Fruit fly (Drosophila melanogaster) whole organism, embryonic: ENCODE results near the gene CG3337.
A peak's percentile ranks its signal among the peaks of the same experiment; 100 is the strongest.

Source experiments
- Adf1 ChIP-seq: fragments of 200-800 bp; sonication (Bioruptor generic); IDR thresholded peaks from 2 replicates; pipeline ENCODE4 v1.3.6; 2022; ENCODE audit warnings: missing biosample characterization, missing genetic modification characterization
- Antp ChIP-seq: fragments of 200-800 bp; sonication (Bioruptor generic); optimal IDR thresholded peaks from 3 replicates; lab custom pipeline; 2016; ENCODE audit warnings: missing biosample characterization, missing genetic modification characterization
- Bdp1 ChIP-seq: fragments of 200-800 bp; sonication (Bioruptor generic); optimal IDR thresholded peaks from 3 replicates; lab custom pipeline; 2016; ENCODE audit warnings: missing biosample characterization, missing genetic modification characterization
- Bgb ChIP-seq: fragments of 200-800 bp; sonication (Bioruptor generic); IDR thresholded peaks from 2 replicates; pipeline ENCODE4 v1.3.6; 2022; ENCODE audit warnings: missing biosample characterization, missing genetic modification characterization; ENCODE audit not compliant: partially characterized antibody
- CG10565 ChIP-seq: fragments of 200-800 bp; sonication (Bioruptor generic); optimal IDR thresholded peaks from 3 replicates; lab custom pipeline; 2016; ENCODE audit warnings: missing biosample characterization, mild to moderate bottlenecking, missing genetic modification characterization
- CG10979 ChIP-seq: fragments of 200-800 bp; sonication (Bioruptor generic); optimal IDR thresholded peaks from 2 replicates; lab custom pipeline; 2018; ENCODE audit warnings: missing biosample characterization, mild to moderate bottlenecking, missing genetic modification characterization, moderate library complexity
- CG12071 ChIP-seq: fragments of 200-800 bp; sonication (Bioruptor generic); optimal IDR thresholded peaks from 3 replicates; lab custom pipeline; 2018; ENCODE audit warnings: missing biosample characterization, mild to moderate bottlenecking, missing genetic modification characterization
- CG17612 ChIP-seq: fragments of 200-800 bp; sonication (Bioruptor generic); IDR thresholded peaks from 2 replicates; pipeline ENCODE4 v1.3.6; 2022; ENCODE audit warnings: missing biosample characterization, missing genetic modification characterization
- CG18476 ChIP-seq: fragments of 200-800 bp; sonication (Bioruptor generic); optimal IDR thresholded peaks from 2 replicates; lab custom pipeline; 2016; ENCODE audit warnings: missing biosample characterization, mild to moderate bottlenecking, missing genetic modification characterization
- CG2678 ChIP-seq: fragments of 200-800 bp; sonication (Bioruptor generic); optimal IDR thresholded peaks from 3 replicates; lab custom pipeline; 2019; ENCODE audit warnings: missing biosample characterization, mild to moderate bottlenecking, missing genetic modification characterization, moderate library complexity
- CG31365 ChIP-seq: fragments of 200-800 bp; sonication (Bioruptor generic); optimal IDR thresholded peaks from 2 replicates; lab custom pipeline; 2018; ENCODE audit warnings: missing biosample characterization, mild to moderate bottlenecking, missing genetic modification characterization
- CG3281 ChIP-seq: fragments of 200-800 bp; sonication (Bioruptor generic); optimal IDR thresholded peaks from 3 replicates; lab custom pipeline; 2017; ENCODE audit warnings: missing biosample characterization, mild to moderate bottlenecking, missing genetic modification characterization
- CG3407 ChIP-seq: fragments of 200-800 bp; sonication (Bioruptor generic); optimal IDR thresholded peaks from 2 replicates; lab custom pipeline; 2018; ENCODE audit warnings: missing biosample characterization, mild to moderate bottlenecking, missing genetic modification characterization
- CG4424 ChIP-seq: fragments of 200-800 bp; sonication (Bioruptor generic); optimal IDR thresholded peaks from 3 replicates; lab custom pipeline; 2016; ENCODE audit warnings: missing biosample characterization, missing genetic modification characterization
- CG7963 ChIP-seq: fragments of 200-800 bp; sonication (Bioruptor generic); IDR thresholded peaks from 3 replicates; pipeline ENCODE4 v1.3.6; 2022; ENCODE audit warnings: missing biosample characterization, missing genetic modification characterization; ENCODE audit not compliant: partially characterized antibody
- CG8089 ChIP-seq: fragments of 200-800 bp; sonication (Bioruptor generic); optimal IDR thresholded peaks from 3 replicates; lab custom pipeline; 2016; ENCODE audit warnings: missing biosample characterization, missing genetic modification characterization
- CG9797 ChIP-seq: fragments of 200-800 bp; sonication (Bioruptor generic); optimal IDR thresholded peaks from 3 replicates; lab custom pipeline; 2018; ENCODE audit warnings: missing biosample characterization, mild to moderate bottlenecking, missing genetic modification characterization
- CG9932 ChIP-seq: fragments of 200-800 bp; sonication (Bioruptor generic); IDR thresholded peaks from 2 replicates; pipeline ENCODE4 v1.3.6; 2022; ENCODE audit warnings: missing biosample characterization, missing genetic modification characterization
- CoRest ChIP-seq: fragments of 200-800 bp; sonication (Bioruptor generic); optimal IDR thresholded peaks from 3 replicates; lab custom pipeline; 2018; ENCODE audit warnings: missing biosample characterization, mild to moderate bottlenecking, missing genetic modification characterization, moderate library complexity
- CrebB ChIP-seq: fragments of 200-800 bp; sonication (Bioruptor generic); optimal IDR thresholded peaks from 3 replicates; lab custom pipeline; 2018; ENCODE audit warnings: missing biosample characterization, mild to moderate bottlenecking, missing genetic modification characterization
- Dbx ChIP-seq: fragments of 200-800 bp; sonication (Bioruptor generic); IDR thresholded peaks from 3 replicates; pipeline ENCODE4 v1.3.6; 2022; ENCODE audit warnings: missing biosample characterization, missing genetic modification characterization
- Deaf1 ChIP-seq: fragments of 200-800 bp; optimal IDR thresholded peaks from 3 replicates; lab custom pipeline; 2019; ENCODE audit warnings: missing biosample characterization, mild to moderate bottlenecking, missing genetic modification characterization, moderate library complexity
- Doc2 ChIP-seq: fragments of 200-800 bp; sonication (Bioruptor generic); IDR thresholded peaks from 2 replicates; pipeline ENCODE4 v1.3.6; 2022; ENCODE audit warnings: missing biosample characterization, missing genetic modification characterization
- Dref ChIP-seq: fragments of 200-800 bp; sonication (Bioruptor generic); IDR thresholded peaks from 2 replicates; pipeline ENCODE4 v1.3.6; 2022; ENCODE audit warnings: missing biosample characterization, missing genetic modification characterization
- HmgD ChIP-seq: fragments of 200-800 bp; sonication (Bioruptor generic); optimal IDR thresholded peaks from 3 replicates; lab custom pipeline; 2016; ENCODE audit warnings: missing biosample characterization, missing genetic modification characterization
- HmgZ ChIP-seq: fragments of 200-800 bp; sonication (Bioruptor generic); optimal IDR thresholded peaks from 2 replicates; lab custom pipeline; 2018; ENCODE audit warnings: missing biosample characterization, mild to moderate bottlenecking, missing genetic modification characterization
- Lhr ChIP-seq: fragments of 200-800 bp; sonication (Bioruptor generic); optimal IDR thresholded peaks from 3 replicates; lab custom pipeline; 2017; ENCODE audit warnings: mild to moderate bottlenecking, missing biosample characterization, missing genetic modification reagents, missing genetic modification characterization
- Lim3 ChIP-seq: fragments of 200-800 bp; sonication (Bioruptor generic); IDR thresholded peaks from 2 replicates; pipeline ENCODE4 v1.3.6; 2022; ENCODE audit warnings: missing biosample characterization, missing genetic modification characterization
- Med ChIP-seq: fragments of 200-800 bp; sonication (Bioruptor generic); peaks from one replicate; lab custom pipeline; 2016; ENCODE audit warnings: missing biosample characterization, missing genetic modification characterization, mild to moderate bottlenecking, inconsistent platforms, moderate library complexity
- Mrtf ChIP-seq: fragments of 200-800 bp; sonication (Bioruptor generic); IDR thresholded peaks from 3 replicates; pipeline ENCODE4 v1.3.6; 2022; ENCODE audit warnings: missing biosample characterization, missing genetic modification characterization
- Myb ChIP-seq: fragments of 200-800 bp; sonication (Bioruptor generic); optimal IDR thresholded peaks from 2 replicates; lab custom pipeline; 2016; ENCODE audit warnings: missing biosample characterization, missing genetic modification characterization
- Sox100B ChIP-seq: fragments of 200-800 bp; sonication (Bioruptor generic); optimal IDR thresholded peaks from 3 replicates; lab custom pipeline; 2018; ENCODE audit warnings: missing biosample characterization, mild to moderate bottlenecking, missing genetic modification characterization
- Sry-δ ChIP-seq: fragments of 200-800 bp; sonication (Bioruptor generic); optimal IDR thresholded peaks from 2 replicates; lab custom pipeline; 2016; ENCODE audit warnings: missing biosample characterization, missing genetic modification characterization
- ap ChIP-seq: fragments of 200-800 bp; sonication (Bioruptor generic); IDR thresholded peaks from 2 replicates; pipeline ENCODE4 v1.3.6; 2022; ENCODE audit warnings: missing biosample characterization, missing genetic modification characterization
- bigmax ChIP-seq: fragments of 200-800 bp; sonication (Bioruptor generic); optimal IDR thresholded peaks from 2 replicates; lab custom pipeline; 2018; ENCODE audit warnings: missing biosample characterization, mild to moderate bottlenecking, missing genetic modification characterization
- cas ChIP-seq: fragments of 200-800 bp; sonication (Bioruptor generic); IDR thresholded peaks from 2 replicates; pipeline ENCODE4 v1.3.6; 2022; ENCODE audit warnings: missing biosample characterization, missing genetic modification characterization
- chif ChIP-seq, 2 experiments: fragments of 200-800 bp; sonication (Bioruptor generic); optimal IDR thresholded peaks; 3 replicates each; lab custom pipeline; 2016; ENCODE audit warnings: missing biosample characterization in 2 of 2, missing genetic modification characterization in 2 of 2
- danr ChIP-seq: fragments of 200-800 bp; sonication (Bioruptor generic); IDR thresholded peaks from 2 replicates; pipeline ENCODE4 v1.3.6; 2022; ENCODE audit warnings: missing biosample characterization, missing genetic modification characterization
- fd3F ChIP-seq: fragments of 200-800 bp; sonication (Bioruptor generic); optimal IDR thresholded peaks from 2 replicates; lab custom pipeline; 2018; ENCODE audit warnings: missing biosample characterization, mild to moderate bottlenecking, missing genetic modification characterization, moderate library complexity
- fru ChIP-seq: fragments of >200 bp; optimal IDR thresholded peaks from 2 replicates; lab custom pipeline; 2017
- grau ChIP-seq: fragments of 200-800 bp; optimal IDR thresholded peaks from 3 replicates; lab custom pipeline; 2019; ENCODE audit warnings: missing biosample characterization, mild to moderate bottlenecking, missing genetic modification characterization, moderate library complexity
- grn ChIP-seq: fragments of 200-800 bp; sonication (Bioruptor generic); optimal IDR thresholded peaks from 3 replicates; lab custom pipeline; 2017; ENCODE audit warnings: missing biosample characterization, missing genetic modification characterization
- h ChIP-seq: fragments of >200 bp; optimal IDR thresholded peaks from 2 replicates; lab custom pipeline; 2017
- klu ChIP-seq: fragments of 200-800 bp; sonication (Bioruptor generic); IDR thresholded peaks from 2 replicates; pipeline ENCODE4 v1.3.6; 2022; ENCODE audit warnings: missing biosample characterization, missing genetic modification characterization
- mirr ChIP-seq: fragments of 200-800 bp; sonication (Bioruptor generic); optimal IDR thresholded peaks from 3 replicates; lab custom pipeline; 2018; ENCODE audit warnings: missing biosample characterization, mild to moderate bottlenecking, missing genetic modification characterization
- oc ChIP-seq: fragments of 200-800 bp; sonication (Bioruptor generic); optimal IDR thresholded peaks from 2 replicates; lab custom pipeline; 2018; ENCODE audit warnings: missing biosample characterization, mild to moderate bottlenecking, missing genetic modification characterization, moderate library complexity
- pfk ChIP-seq: fragments of 200-800 bp; sonication (Bioruptor generic); optimal IDR thresholded peaks from 2 replicates; lab custom pipeline; 2018; ENCODE audit warnings: missing biosample characterization, mild to moderate bottlenecking, missing genetic modification characterization, moderate library complexity
- phol ChIP-seq: fragments of 200-800 bp; sonication (Bioruptor generic); optimal IDR thresholded peaks from 3 replicates; lab custom pipeline; 2018; ENCODE audit warnings: missing biosample characterization, mild to moderate bottlenecking, missing genetic modification characterization, moderate library complexity
- slbo ChIP-seq: fragments of 200-800 bp; sonication (Bioruptor generic); IDR thresholded peaks from 2 replicates; pipeline ENCODE4 v1.3.6; 2022; ENCODE audit warnings: missing biosample characterization, missing genetic modification characterization
- sob ChIP-seq: fragments of 200-800 bp; sonication (Bioruptor generic); IDR thresholded peaks from 2 replicates; pipeline ENCODE4 v1.3.6; 2022; ENCODE audit warnings: missing biosample characterization, missing genetic modification characterization
- trh ChIP-seq: fragments of 200-800 bp; sonication (Bioruptor generic); optimal IDR thresholded peaks from 2 replicates; lab custom pipeline; 2016; ENCODE audit warnings: missing biosample characterization, missing genetic modification characterization
- ttk ChIP-seq: fragments of 200-800 bp; sonication (Bioruptor generic); IDR thresholded peaks from 2 replicates; pipeline ENCODE4 v2.1.2; 2022; ENCODE audit warnings: missing biosample characterization, missing genetic modification characterization
- unpg ChIP-seq: fragments of 200-800 bp; sonication (Bioruptor generic); optimal IDR thresholded peaks from 3 replicates; lab custom pipeline; 2018; ENCODE audit warnings: missing biosample characterization, mild to moderate bottlenecking, missing genetic modification characterization, moderate library complexity

CG3337 gene

DNA sequence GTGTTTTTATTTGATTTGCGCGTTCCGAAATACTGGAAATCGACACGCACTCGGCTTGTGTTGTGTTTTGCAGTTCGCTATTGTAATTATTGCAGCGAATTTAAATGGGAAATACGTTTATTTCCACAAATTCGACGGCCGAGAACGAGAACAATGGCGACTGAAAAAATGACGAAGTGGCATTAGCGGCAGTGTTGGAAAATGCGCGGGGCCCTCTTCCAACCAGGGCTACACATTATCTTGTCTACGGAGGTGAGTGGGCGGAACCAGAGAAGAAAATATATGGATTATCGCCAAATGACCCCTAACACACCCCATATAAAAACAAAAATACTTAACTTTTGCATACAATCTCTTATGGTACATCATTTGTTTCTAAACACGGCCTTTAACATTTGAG is 45.5 kb upstream of the CG3337 start, which contains the start of gene Rab1 (continued):
- TF ChIP-seq Sry-δ (GFP tag; lab: Kevin White, UChicago) (peak; percentile 46), CG17612 (GFP tag; lab: Robert Waterston, UW) (no peak), Lim3 (GFP tag; lab: Robert Waterston, UW) (no peak), Myb (GFP tag; lab: Kevin White, UChicago) (peak; percentile 46), CG3407 (GFP tag; lab: Kevin White, UChicago) (no peak), fd3F (GFP tag; lab: Kevin White, UChicago) (peak; percentile 4), sob (peak; percentile 73), cas (no peak), Deaf1 (tag; lab: Kevin White, UChicago) (peak; percentile 62), CoRest (tag; lab: Kevin White, UChicago) (peak; percentile 2), slbo (GFP tag; lab: Robert Waterston, UW) (peak; percentile 66), CG18476 (GFP tag; lab: Kevin White, UChicago) (no peak), CG10979 (peak; percentile 24), CG9932 (GFP tag; lab: Robert Waterston, UW) (peak; percentile 75), pfk (GFP tag; lab: Kevin White, UChicago) (peak; percentile 47), CG4424 (GFP tag; lab: Kevin White, UChicago) (peak; percentile 24), Mrtf (no peak), grn (GFP tag; lab: Kevin White, UChicago) (no peak), Lhr (GFP tag; lab: Kevin White, UChicago) (peak; percentile 4), CG7963 (GFP tag; lab: Robert Waterston, UW) (no peak), CG10565 (GFP tag; lab: Kevin White, UChicago) (no peak), klu (GFP tag; lab: Robert Waterston, UW) (peak; percentile 46), Adf1 (GFP tag; lab: Robert Waterston, UW) (no peak), ap (GFP tag; lab: Robert Waterston, UW) (no peak), oc (peak; percentile 60), Dref (GFP tag; lab: Robert Waterston, UW) (peak; percentile 49), HmgD (GFP tag; lab: Kevin White, UChicago) (peak; percentile 18), Bgb (peak; percentile 32; the same call in 1 of the 2 replicates), ttk (GFP tag; lab: Robert Waterston, UW) (peak; percentile 27; the same call in 1 of the 2 replicates), h (lab: Kevin White, UChicago) (no peak), Sox100B (GFP tag; lab: Kevin White, UChicago) (no peak), grau (tag; lab: Kevin White, UChicago) (peak; percentile 34), trh (GFP tag; lab: Kevin White, UChicago) (no peak), bigmax (no peak), Dbx (GFP tag; lab: Robert Waterston, UW) (peak; percentile 70), CrebB (no peak), CG31365 (tag; lab: Kevin White, UChicago) (peak; percentile 11), CG8089 (GFP tag; lab: Kevin White, UChicago) (no peak), fru (lab: Kevin White, UChicago) (no peak), Med (peak; percentile 92), CG9797 (GFP tag; lab: Kevin White, UChicago) (peak; percentile 30), danr (GFP tag; lab: Robert Waterston, UW) (no peak), Doc2 (GFP tag; lab: Robert Waterston, UW) (no peak), CG12071 (GFP tag; lab: Kevin White, UChicago) (peak; percentile 47), Antp (GFP tag; lab: Kevin White, UChicago) (peak; percentile 48), CG2678 (tag; lab: Kevin White, UChicago) (peak; percentile 41), mirr (GFP tag; lab: Kevin White, UChicago) (peak; percentile 51), unpg (GFP tag; lab: Kevin White, UChicago) (peak; percentile 24), CG3281 (GFP tag; lab: Kevin White, UChicago) (peak; percentile 61), HmgZ (tag; lab: Kevin White, UChicago) (peak; percentile 80), phol (peak; percentile 96), Bdp1 (GFP tag; lab: Kevin White, UChicago) (peak; percentile 36), chif (GFP tag; optimal IDR thresholded peaks at IDR 0.05; lab: Kevin White, UChicago) (peak; percentile 5 to 15)
